Worm (Caenorhabditis elegans) whole organism, early embryonic: ENCODE data around the gene Y81B9A.3.
A peak's percentile ranks its signal among the peaks of the same experiment; 100 is the strongest.

Source experiments
- B0310.2 ChIP-seq: sonication (generic microtip); optimal IDR thresholded peaks from 2 replicates; lab custom pipeline; 2016; ENCODE audit warnings: mild to moderate bottlenecking, missing genetic modification characterization, missing compliant biosample characterization
- F13C5.2 ChIP-seq: sonication (generic microtip); optimal IDR thresholded peaks from 2 replicates; lab custom pipeline; 2017; ENCODE audit warnings: mild to moderate bottlenecking, missing genetic modification characterization, inconsistent platforms, missing compliant biosample characterization
- aly-1 ChIP-seq: sonication (generic microtip); optimal IDR thresholded peaks from 2 replicates; lab custom pipeline; 2016; ENCODE audit warnings: missing genetic modification characterization, missing compliant biosample characterization
- ama-1 ChIP-seq: fragments of 150-350 bp; optimal IDR thresholded peaks from 2 replicates; lab custom pipeline; 2014
- ceh-13 ChIP-seq: fragments of 200-800 bp; sonication (Bioruptor generic); optimal IDR thresholded peaks from 2 replicates; lab custom pipeline; 2018; ENCODE audit warnings: mild to moderate bottlenecking, missing genetic modification characterization, missing compliant biosample characterization
- ceh-36 ChIP-seq: sonication (generic microtip); optimal IDR thresholded peaks from 2 replicates; lab custom pipeline; 2016; ENCODE audit warnings: missing genetic modification characterization, inconsistent platforms, missing compliant biosample characterization
- ets-7 ChIP-seq: sonication (generic microtip); optimal IDR thresholded peaks from 2 replicates; lab custom pipeline; 2016; ENCODE audit warnings: missing genotype, missing genetic modification characterization, missing compliant biosample characterization
- flt-1 ChIP-seq: fragments of 200-800 bp; sonication (Bioruptor generic); IDR thresholded peaks from 2 replicates; pipeline ENCODE4 v1.3.6; 2022; ENCODE audit warnings: missing genetic modification characterization, missing compliant biosample characterization
- hmbx-1 ChIP-seq: sonication (generic microtip); optimal IDR thresholded peaks from 2 replicates; lab custom pipeline; 2016; ENCODE audit warnings: mild to moderate bottlenecking, missing genetic modification characterization, missing compliant biosample characterization
- hmg-4 ChIP-seq: fragments of 200-800 bp; sonication (Bioruptor generic); optimal IDR thresholded peaks from 2 replicates; lab custom pipeline; 2018; ENCODE audit warnings: mild to moderate bottlenecking, missing genetic modification characterization, missing compliant biosample characterization
- hnd-1 ChIP-seq: sonication (generic microtip); optimal IDR thresholded peaks from 2 replicates; lab custom pipeline; 2016; ENCODE audit warnings: missing genetic modification characterization, missing compliant biosample characterization
- pes-1 ChIP-seq: fragments of 200-800 bp; sonication (Bioruptor generic); IDR thresholded peaks from 2 replicates; pipeline ENCODE4 v1.3.6; 2022; ENCODE audit warnings: missing genetic modification reagents, missing genetic modification characterization, missing compliant biosample characterization
- scrt-1 ChIP-seq: fragments of 200-800 bp; sonication (Bioruptor generic); IDR thresholded peaks from 2 replicates; pipeline ENCODE4 v1.3.6; 2022; ENCODE audit warnings: missing genetic modification characterization, missing compliant biosample characterization
- sea-1 ChIP-seq: fragments of 200-800 bp; sonication (Bioruptor generic); conservative IDR thresholded peaks from 2 replicates; pipeline ENCODE4 v1.3.6; 2022; ENCODE audit warnings: missing genetic modification characterization, missing compliant biosample characterization
- tbx-11 ChIP-seq: fragments of 200-800 bp; sonication (Bioruptor generic); IDR thresholded peaks from 2 replicates; pipeline ENCODE4 v1.3.6; 2022; ENCODE audit warnings: missing genetic modification characterization, missing compliant biosample characterization
- tbx-37 ChIP-seq: fragments of 200-800 bp; sonication (Bioruptor generic); conservative IDR thresholded peaks from 2 replicates; pipeline ENCODE4 v1.3.6; 2022; ENCODE audit warnings: missing genetic modification reagents, missing genetic modification characterization, missing compliant biosample characterization
- tra-4 ChIP-seq: sonication (generic microtip); optimal IDR thresholded peaks from 2 replicates; lab custom pipeline; 2017; ENCODE audit warnings: missing genetic modification characterization, missing compliant biosample characterization

Gene Y81B9A.3

ce11 chrX:9204986-9205385, 22.7 kb downstream of the Y81B9A.3 start:
- TF ChIP-seq B0310.2 (tag; lab: Kevin White, UChicago): no peak
- TF ChIP-seq tra-4 (tag; lab: Kevin White, UChicago): no peak
- TF ChIP-seq pes-1 (GFP tag; lab: Robert Waterston, UW): no peak
- TF ChIP-seq ceh-36 (tag; lab: Kevin White, UChicago): no peak
- TF ChIP-seq ama-1 (lab: Kevin White, UChicago): no peak
- no peak for TF ChIP-seq sea-1 (GFP tag; lab: Robert Waterston, UW)
- no peak for TF ChIP-seq scrt-1 (GFP tag; lab: Robert Waterston, UW)
- TF ChIP-seq hmbx-1 (tag; lab: Kevin White, UChicago): no peak
- TF ChIP-seq F13C5.2: no peak
- TF ChIP-seq ets-7: no peak
- TF ChIP-seq aly-1 (tag; lab: Kevin White, UChicago): no peak
- TF ChIP-seq flt-1 (GFP tag; lab: Robert Waterston, UW): no peak
- TF ChIP-seq tbx-11 (GFP tag; lab: Robert Waterston, UW): no peak
- no peak for TF ChIP-seq hmg-4 (GFP tag; lab: Kevin White, UChicago)
- TF ChIP-seq hnd-1: no peak
- no peak for TF ChIP-seq ceh-13 (GFP tag; lab: Kevin White, UChicago)
- TF ChIP-seq tbx-37 (GFP tag; lab: Robert Waterston, UW): no peak

ce11 chrX:9206731-9207130, 24.5 kb downstream of the Y81B9A.3 start:
- TF ChIP-seq hmbx-1 (tag; lab: Kevin White, UChicago) (no peak), ama-1 (lab: Kevin White, UChicago) (no peak), B0310.2 (tag; lab: Kevin White, UChicago) (no peak), tbx-37 (GFP tag; lab: Robert Waterston, UW) (no peak), ceh-36 (tag; lab: Kevin White, UChicago) (no peak), scrt-1 (GFP tag; lab: Robert Waterston, UW) (no peak)

- TF ChIP-seq F13C5.2 (no peak), ceh-36 (tag; lab: Kevin White, UChicago) (no peak), hnd-1 (no peak), hmbx-1 (tag; lab: Kevin White, UChicago) (no peak), pes-1 (GFP tag; lab: Robert Waterston, UW) (no peak), hmg-4 (GFP tag; lab: Kevin White, UChicago) (no peak), scrt-1 (GFP tag; lab: Robert Waterston, UW) (no peak), ceh-13 (GFP tag; lab: Kevin White, UChicago) (no peak), tra-4 (tag; lab: Kevin White, UChicago) (no peak), aly-1 (tag; lab: Kevin White, UChicago) (no peak), tbx-37 (GFP tag; lab: Robert Waterston, UW) (no peak), tbx-11 (GFP tag; lab: Robert Waterston, UW) (no peak), ets-7 (no peak), ama-1 (lab: Kevin White, UChicago) (no peak), sea-1 (GFP tag; lab: Robert Waterston, UW) (no peak), B0310.2 (tag; lab: Kevin White, UChicago) (no peak), flt-1 (GFP tag; lab: Robert Waterston, UW) (no peak)
These were observed 26.3 kb downstream of the Y81B9A.3 start for ce11 chrX:9208492-9208891.

DNA sequence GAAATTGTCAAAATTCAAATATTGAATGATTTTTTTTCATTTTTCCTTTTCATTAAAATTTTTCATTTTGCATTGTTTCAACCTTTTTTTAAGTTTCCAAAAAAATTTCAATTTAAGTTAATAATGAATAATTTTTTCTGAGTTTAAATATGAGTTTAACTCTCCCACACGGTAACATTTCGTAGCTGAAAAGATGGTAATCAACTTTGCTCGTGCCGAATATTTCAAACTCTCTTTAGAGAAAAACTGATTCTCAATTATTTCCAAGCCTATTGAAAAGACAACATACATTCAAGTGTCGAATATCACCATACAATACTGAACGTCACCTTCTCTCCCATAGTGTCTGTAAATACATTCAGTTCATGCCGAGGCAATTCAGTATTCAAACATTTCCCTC, 26.7 kb downstream of the Y81B9A.3 start:
- no peak for TF ChIP-seq scrt-1 (GFP tag; lab: Robert Waterston, UW)
- TF ChIP-seq hnd-1: no peak
- TF ChIP-seq tbx-11 (GFP tag; lab: Robert Waterston, UW): no peak
- TF ChIP-seq F13C5.2: no peak
- no peak for TF ChIP-seq hmg-4 (GFP tag; lab: Kevin White, UChicago)
- no peak for TF ChIP-seq ama-1 (lab: Kevin White, UChicago)

ce11 chrX:9210086-9210485, 27.8 kb downstream of the Y81B9A.3 start:
- no peak for TF ChIP-seq ama-1 (lab: Kevin White, UChicago)
- TF ChIP-seq pes-1 (GFP tag; lab: Robert Waterston, UW): no peak
- no peak for TF ChIP-seq F13C5.2
- TF ChIP-seq B0310.2 (tag; lab: Kevin White, UChicago): no peak
- TF ChIP-seq hnd-1: no peak

DNA sequence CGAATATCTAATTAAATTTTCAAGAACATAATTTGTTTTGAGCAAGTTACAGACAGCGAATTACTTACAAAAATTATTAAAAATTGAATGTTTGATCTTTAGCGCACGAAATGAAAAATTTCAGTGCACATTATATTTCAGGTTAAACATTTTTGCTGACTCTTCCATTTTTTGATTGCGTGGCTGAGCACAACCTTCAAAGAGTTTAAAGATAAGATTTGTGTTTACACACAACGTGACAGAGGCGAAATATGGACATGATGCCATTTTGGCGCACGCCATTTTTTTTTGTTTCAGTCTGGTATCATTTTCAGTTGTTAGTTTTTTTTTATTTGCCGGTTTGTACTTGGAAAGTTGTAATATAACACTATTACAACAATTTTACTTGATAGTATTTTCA, 30.4 kb downstream of the Y81B9A.3 start:
- no peak for TF ChIP-seq ama-1 (lab: Kevin White, UChicago)
- TF ChIP-seq hmbx-1 (tag; lab: Kevin White, UChicago): no peak
- TF ChIP-seq F13C5.2: no peak
- no peak for TF ChIP-seq B0310.2 (tag; lab: Kevin White, UChicago)
- no peak for TF ChIP-seq hmg-4 (GFP tag; lab: Kevin White, UChicago)
- no peak for TF ChIP-seq ets-7
- no peak for TF ChIP-seq hnd-1
- TF ChIP-seq aly-1 (tag; lab: Kevin White, UChicago): no peak
- TF ChIP-seq scrt-1 (GFP tag; lab: Robert Waterston, UW): no peak

DNA sequence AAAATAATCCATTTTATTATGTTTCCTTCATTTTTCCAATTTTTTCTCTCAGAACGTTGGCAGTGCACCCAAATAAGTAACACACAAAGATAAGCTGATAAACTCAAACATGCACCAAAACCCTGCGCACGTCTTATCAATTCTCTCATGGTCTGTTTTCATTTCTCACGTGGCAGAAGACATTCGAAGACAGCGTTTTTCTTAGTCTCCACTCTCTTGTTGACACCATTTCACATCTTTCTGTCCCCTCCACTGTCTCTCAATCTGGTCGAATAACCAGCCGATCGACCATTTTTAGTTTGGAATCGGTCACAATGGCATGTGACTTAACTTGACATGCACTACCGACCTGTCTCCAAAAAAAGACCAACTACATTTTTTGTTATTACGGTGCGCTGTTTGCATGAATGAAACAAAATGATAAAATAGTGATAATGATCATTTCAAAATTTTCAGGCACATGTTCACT, 31.7 kb downstream of the Y81B9A.3 start, which contains the start of gene C35B8.3:
TSS of gene C35B8.3 (plus strand) at position 51 of the 469 bp plus-strand sequence.
- no peak for TF ChIP-seq hnd-1
- TF ChIP-seq ama-1 (lab: Kevin White, UChicago): no peak
- no peak for TF ChIP-seq aly-1 (tag; lab: Kevin White, UChicago)
- no peak for TF ChIP-seq hmg-4 (GFP tag; lab: Kevin White, UChicago)
- TF ChIP-seq scrt-1 (GFP tag; lab: Robert Waterston, UW): no peak
- TF ChIP-seq pes-1 (GFP tag; lab: Robert Waterston, UW): no peak
- TF ChIP-seq tbx-11 (GFP tag; lab: Robert Waterston, UW): no peak
- TF ChIP-seq F13C5.2: no peak
- TF ChIP-seq flt-1 (GFP tag; lab: Robert Waterston, UW): no peak

DNA sequence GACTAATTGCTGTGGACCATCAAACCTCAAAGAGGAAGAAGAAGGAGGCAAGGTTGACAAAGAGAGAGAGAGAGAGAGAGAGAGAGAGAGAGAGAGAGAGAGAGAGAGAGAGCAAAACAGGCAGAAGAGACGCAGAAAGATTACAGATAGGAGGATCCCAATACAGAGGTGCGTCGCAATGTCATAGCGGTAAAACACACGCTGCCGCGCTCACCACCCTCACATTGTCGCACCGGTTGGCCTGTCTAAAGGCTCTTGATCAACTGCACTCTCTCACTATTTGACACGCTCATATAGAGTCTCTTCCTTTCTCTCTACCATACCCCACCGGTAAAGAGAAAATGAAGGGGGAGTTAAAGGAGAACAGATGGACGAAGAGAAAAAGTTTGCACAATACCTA, 43.0 kb downstream of the Y81B9A.3 start:
- TF ChIP-seq B0310.2 (tag; lab: Kevin White, UChicago) (peak; percentile 39), tbx-11 (GFP tag; lab: Robert Waterston, UW) (no peak), flt-1 (GFP tag; lab: Robert Waterston, UW) (no peak), ceh-36 (tag; lab: Kevin White, UChicago) (no peak), F13C5.2 (peak; percentile 14), aly-1 (tag; lab: Kevin White, UChicago) (no peak), tbx-37 (GFP tag; lab: Robert Waterston, UW) (no peak), ceh-13 (GFP tag; lab: Kevin White, UChicago) (peak; percentile 28), pes-1 (GFP tag; lab: Robert Waterston, UW) (peak; percentile 52; the same call in 1 of the 2 replicates), hmg-4 (GFP tag; lab: Kevin White, UChicago) (peak; percentile 89), tra-4 (tag; lab: Kevin White, UChicago) (no peak), hnd-1 (no peak), scrt-1 (GFP tag; lab: Robert Waterston, UW) (no peak), ama-1 (lab: Kevin White, UChicago) (no peak), sea-1 (GFP tag; lab: Robert Waterston, UW) (0 out of 2 replicates have a peak, but pooled peaks have one; percentile 13), hmbx-1 (tag; lab: Kevin White, UChicago) (peak; percentile 30), ets-7 (peak; percentile 14)
